Worm (Caenorhabditis elegans) whole organism, late embryonic: Measurements from ENCODE around the gene R09A1.3.

Experiments
- C08G9.2 ChIP-seq: sonication (generic microtip); optimal IDR thresholded peaks from 2 replicates; lab custom pipeline; 2016; ENCODE audit warnings: mild to moderate bottlenecking, missing genetic modification characterization, moderate library complexity, missing compliant biosample characterization
- C38D4.7 ChIP-seq: fragments of 200-800 bp; sonication (Bioruptor generic); optimal IDR thresholded peaks from 2 replicates; lab custom pipeline; 2018; ENCODE audit warnings: mild to moderate bottlenecking, missing genetic modification characterization, moderate library complexity, missing compliant biosample characterization
- F13H6.1 ChIP-seq: sonication (generic microtip); optimal IDR thresholded peaks from 2 replicates; lab custom pipeline; 2016; ENCODE audit warnings: missing genetic modification characterization, missing compliant biosample characterization
- K02D7.2 ChIP-seq: sonication (generic microtip); optimal IDR thresholded peaks from 2 replicates; lab custom pipeline; 2017; ENCODE audit warnings: mild to moderate bottlenecking, missing genetic modification characterization, missing compliant biosample characterization
- K09A11.1 ChIP-seq: sonication (generic microtip); optimal IDR thresholded peaks from 2 replicates; lab custom pipeline; 2017; ENCODE audit warnings: antibody characterized with exemption, mild to moderate bottlenecking, missing genetic modification characterization, missing compliant biosample characterization; ENCODE audit not compliant: insufficient read depth
- ama-1 ChIP-seq: fragments of 150-350 bp; optimal IDR thresholded peaks from 2 replicates; lab custom pipeline; 2014
- ceh-19 ChIP-seq: fragments of 200-800 bp; sonication (Bioruptor generic); optimal IDR thresholded peaks from 2 replicates; lab custom pipeline; 2018; ENCODE audit warnings: mild to moderate bottlenecking, missing genetic modification characterization, missing compliant biosample characterization
- ceh-2 ChIP-seq: sonication (generic microtip); optimal IDR thresholded peaks from 2 replicates; lab custom pipeline; 2016; ENCODE audit warnings: missing genotype, missing genetic modification characterization, missing compliant biosample characterization
- ceh-30 ChIP-seq: fragments of 150-350 bp; optimal IDR thresholded peaks from 2 replicates; lab custom pipeline; 2014; ENCODE audit warnings: missing biosample characterization, missing genetic modification characterization
- ceh-31 ChIP-seq: sonication (generic microtip); optimal IDR thresholded peaks from 2 replicates; lab custom pipeline; 2016; ENCODE audit warnings: missing genetic modification characterization, missing compliant biosample characterization
- ceh-48 ChIP-seq: sonication (generic microtip); optimal IDR thresholded peaks from 2 replicates; lab custom pipeline; 2016; ENCODE audit warnings: missing genetic modification characterization, inconsistent platforms, missing compliant biosample characterization
- ceh-6 ChIP-seq: fragments of 200-800 bp; sonication (Bioruptor generic); optimal IDR thresholded peaks from 2 replicates; lab custom pipeline; 2018; ENCODE audit warnings: mild to moderate bottlenecking, missing genetic modification characterization, missing compliant biosample characterization
- ceh-9 ChIP-seq: sonication (generic microtip); optimal IDR thresholded peaks from 2 replicates; lab custom pipeline; 2016; ENCODE audit warnings: mild to moderate bottlenecking, missing genetic modification characterization, inconsistent platforms, missing compliant biosample characterization
- dve-1 ChIP-seq: sonication (generic microtip); optimal IDR thresholded peaks from 2 replicates; lab custom pipeline; 2017; ENCODE audit warnings: antibody characterized with exemption, mild to moderate bottlenecking, missing genetic modification characterization, missing compliant biosample characterization
- elt-2 ChIP-seq: sonication (generic microtip); optimal IDR thresholded peaks from 2 replicates; lab custom pipeline; 2016; ENCODE audit warnings: missing genetic modification reagents, missing genetic modification characterization, missing compliant biosample characterization
- elt-4 ChIP-seq: sonication (generic microtip); optimal IDR thresholded peaks from 2 replicates; lab custom pipeline; 2016; ENCODE audit warnings: missing genetic modification characterization, missing compliant biosample characterization
- ets-4 ChIP-seq: sonication (generic microtip); optimal IDR thresholded peaks from 2 replicates; lab custom pipeline; 2016; ENCODE audit warnings: missing genetic modification characterization, missing compliant biosample characterization
- fkh-10 ChIP-seq: fragments of 150-350 bp; optimal IDR thresholded peaks from 2 replicates; lab custom pipeline; 2014; ENCODE audit warnings: missing biosample characterization, missing genetic modification reagents, missing genetic modification characterization
- fkh-6 ChIP-seq: sonication (generic microtip); optimal IDR thresholded peaks from 2 replicates; lab custom pipeline; 2016; ENCODE audit warnings: missing genetic modification characterization, missing compliant biosample characterization
- hlh-30 ChIP-seq: sonication (generic microtip); optimal IDR thresholded peaks from 2 replicates; lab custom pipeline; 2017; ENCODE audit warnings: antibody characterized with exemption, missing genetic modification characterization, missing compliant biosample characterization; ENCODE audit not compliant: insufficient read depth
- hlh-6 ChIP-seq: sonication (generic microtip); optimal IDR thresholded peaks from 2 replicates; lab custom pipeline; 2016; ENCODE audit warnings: missing genotype, missing genetic modification characterization, missing compliant biosample characterization
- hlh-8 ChIP-seq: sonication (generic microtip); optimal IDR thresholded peaks from 2 replicates; lab custom pipeline; 2016; ENCODE audit warnings: missing genotype, missing genetic modification characterization, missing compliant biosample characterization
- lin-11 ChIP-seq: fragments of 200-800 bp; sonication (Bioruptor generic); optimal IDR thresholded peaks from 2 replicates; lab custom pipeline; 2018; ENCODE audit warnings: mild to moderate bottlenecking, missing genetic modification characterization, missing compliant biosample characterization
- madf-2 ChIP-seq: sonication (generic microtip); optimal IDR thresholded peaks from 2 replicates; lab custom pipeline; 2017; ENCODE audit warnings: missing genetic modification characterization, missing compliant biosample characterization
- mec-3 ChIP-seq: sonication (generic microtip); optimal IDR thresholded peaks from 2 replicates; lab custom pipeline; 2016; ENCODE audit warnings: borderline replicate concordance, missing genetic modification characterization, missing compliant biosample characterization
- nfya-1 ChIP-seq: sonication (generic microtip); optimal IDR thresholded peaks from 2 replicates; lab custom pipeline; 2017; ENCODE audit warnings: missing genetic modification characterization, mild to moderate bottlenecking, missing compliant biosample characterization, antibody characterized with exemption, moderate library complexity
- pat-9 ChIP-seq: fragments of 200-800 bp; sonication (Bioruptor generic); optimal IDR thresholded peaks from 2 replicates; lab custom pipeline; 2018; ENCODE audit warnings: mild to moderate bottlenecking, missing genetic modification characterization, moderate library complexity, missing compliant biosample characterization
- pha-2 ChIP-seq: sonication (generic microtip); optimal IDR thresholded peaks from 2 replicates; lab custom pipeline; 2017; ENCODE audit warnings: mild to moderate bottlenecking, missing genetic modification characterization, missing compliant biosample characterization
- pqm-1 ChIP-seq: sonication (generic microtip); optimal IDR thresholded peaks from 2 replicates; lab custom pipeline; 2016; ENCODE audit warnings: missing genetic modification characterization, missing compliant biosample characterization
- rnt-1 ChIP-seq: sonication (generic microtip); optimal IDR thresholded peaks from 2 replicates; lab custom pipeline; 2016; ENCODE audit warnings: missing genetic modification characterization, missing compliant biosample characterization
- sdc-2 ChIP-seq: sonication (generic microtip); optimal IDR thresholded peaks from 2 replicates; lab custom pipeline; 2016; ENCODE audit warnings: missing genotype, missing genetic modification characterization, missing compliant biosample characterization
- sox-2 ChIP-seq: fragments of 200-800 bp; sonication (Bioruptor generic); IDR thresholded peaks from 2 replicates; pipeline ENCODE4 v1.3.6; 2022; ENCODE audit warnings: missing genetic modification reagents, missing genetic modification characterization, missing compliant biosample characterization
- syd-9 ChIP-seq: sonication (generic microtip); optimal IDR thresholded peaks from 2 replicates; lab custom pipeline; 2016; ENCODE audit warnings: mild to moderate bottlenecking, missing genetic modification characterization, moderate library complexity, missing compliant biosample characterization
- tbx-2 ChIP-seq: sonication (generic microtip); optimal IDR thresholded peaks from 2 replicates; lab custom pipeline; 2016; ENCODE audit warnings: missing genetic modification characterization, missing compliant biosample characterization
- tbx-7 ChIP-seq: sonication (generic microtip); optimal IDR thresholded peaks from 2 replicates; lab custom pipeline; 2016; ENCODE audit warnings: missing genotype, missing genetic modification characterization, missing compliant biosample characterization
- ttx-3 ChIP-seq: sonication (generic microtip); optimal IDR thresholded peaks from 2 replicates; lab custom pipeline; 2016; ENCODE audit warnings: missing genetic modification reagents, missing genetic modification characterization, missing compliant biosample characterization
- unc-42 ChIP-seq: sonication (generic microtip); optimal IDR thresholded peaks from 2 replicates; lab custom pipeline; 2016; ENCODE audit warnings: missing genotype, missing genetic modification characterization, missing compliant biosample characterization
- unc-55 ChIP-seq: sonication (generic microtip); optimal IDR thresholded peaks from 2 replicates; lab custom pipeline; 2017; ENCODE audit warnings: missing biosample characterization, missing genetic modification reagents, missing genetic modification characterization
- unc-86 ChIP-seq: sonication (generic microtip); optimal IDR thresholded peaks from 2 replicates; lab custom pipeline; 2016; ENCODE audit warnings: missing genetic modification characterization, missing compliant biosample characterization
- ztf-16 ChIP-seq: sonication (generic microtip); optimal IDR thresholded peaks from 2 replicates; lab custom pipeline; 2017; ENCODE audit warnings: missing genetic modification characterization, missing compliant biosample characterization

R09A1.3 gene

DNA sequence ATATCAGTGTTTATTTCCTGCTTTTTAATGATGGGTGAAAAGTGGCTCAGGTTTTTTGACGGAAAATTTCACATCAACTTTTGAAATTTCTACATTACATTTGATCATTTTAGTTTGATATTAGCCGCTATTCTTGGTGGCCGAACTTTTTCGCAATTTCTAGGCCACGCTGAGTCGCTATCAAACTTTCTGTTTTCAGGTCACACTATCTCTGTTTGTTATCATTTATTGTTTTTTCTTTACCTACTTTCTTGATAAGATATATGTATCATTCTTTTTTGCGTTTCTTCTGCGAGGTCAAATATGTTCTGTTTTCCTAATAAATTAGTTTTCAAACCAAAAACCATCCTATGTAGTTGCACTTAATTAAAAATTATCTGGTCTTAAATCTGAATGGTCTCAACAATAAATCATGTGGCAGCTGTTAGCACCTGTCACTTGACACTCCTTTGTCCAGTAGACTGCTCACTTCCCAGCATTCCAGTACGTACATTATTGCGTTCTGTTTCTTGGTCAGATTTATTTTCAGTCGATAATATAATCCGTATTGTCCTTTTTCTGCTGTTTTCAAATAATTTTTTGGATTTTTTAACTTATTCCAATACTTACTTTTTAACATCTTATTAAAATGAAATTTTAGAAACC is 33.5 kb upstream of the R09A1.3 start:
- TF ChIP-seq hlh-30 (tag; lab: Kevin White, UChicago) (peak; percentile 4), unc-55 (GFP tag; lab: Kevin White, UChicago) (peak; percentile 96), elt-2 (tag; lab: Kevin White, UChicago) (peak; percentile 91), sdc-2 (tag; lab: Kevin White, UChicago) (no peak)

DNA sequence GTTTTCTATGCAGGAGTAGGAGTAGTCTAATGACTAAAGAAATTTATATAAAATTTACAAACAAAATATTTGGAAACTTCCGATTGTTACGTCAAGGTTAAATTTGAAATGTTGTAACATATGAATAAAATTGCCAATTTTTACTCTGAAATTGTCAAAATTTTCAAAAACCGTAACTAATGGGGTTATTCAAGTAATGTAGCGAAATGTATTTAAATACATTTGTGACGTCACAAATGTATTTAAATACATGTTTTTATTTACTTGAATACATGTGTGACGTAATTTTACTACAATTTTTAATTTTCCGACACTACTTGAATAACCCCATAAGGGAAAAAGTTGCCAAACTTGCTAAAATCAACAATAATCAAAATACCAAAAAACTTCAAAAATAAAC is 26.5 kb upstream of the R09A1.3 start:
- no peak for TF ChIP-seq fkh-10 (GFP tag; lab: Kevin White, UChicago)
- no peak for TF ChIP-seq C38D4.7 (GFP tag; lab: Kevin White, UChicago)
- TF ChIP-seq rnt-1, result no peak
- no peak for TF ChIP-seq ceh-48 (tag; lab: Kevin White, UChicago)
- TF ChIP-seq hlh-6 (tag; lab: Kevin White, UChicago), result no peak
- no peak for TF ChIP-seq sox-2 (GFP tag; lab: Robert Waterston, UW)
- no peak for TF ChIP-seq mec-3 (tag; lab: Kevin White, UChicago)
- TF ChIP-seq ceh-9 (tag; lab: Kevin White, UChicago), result no peak
- TF ChIP-seq unc-86 (tag; lab: Kevin White, UChicago), result no peak
- no peak for TF ChIP-seq hlh-8 (tag; lab: Kevin White, UChicago)
- no peak for TF ChIP-seq fkh-6 (tag; lab: Kevin White, UChicago)
- no peak for TF ChIP-seq K09A11.1 (tag; lab: Kevin White, UChicago)
- no peak for TF ChIP-seq unc-42 (tag; lab: Kevin White, UChicago)
- no peak for TF ChIP-seq pat-9 (tag; lab: Kevin White, UChicago)

DNA sequence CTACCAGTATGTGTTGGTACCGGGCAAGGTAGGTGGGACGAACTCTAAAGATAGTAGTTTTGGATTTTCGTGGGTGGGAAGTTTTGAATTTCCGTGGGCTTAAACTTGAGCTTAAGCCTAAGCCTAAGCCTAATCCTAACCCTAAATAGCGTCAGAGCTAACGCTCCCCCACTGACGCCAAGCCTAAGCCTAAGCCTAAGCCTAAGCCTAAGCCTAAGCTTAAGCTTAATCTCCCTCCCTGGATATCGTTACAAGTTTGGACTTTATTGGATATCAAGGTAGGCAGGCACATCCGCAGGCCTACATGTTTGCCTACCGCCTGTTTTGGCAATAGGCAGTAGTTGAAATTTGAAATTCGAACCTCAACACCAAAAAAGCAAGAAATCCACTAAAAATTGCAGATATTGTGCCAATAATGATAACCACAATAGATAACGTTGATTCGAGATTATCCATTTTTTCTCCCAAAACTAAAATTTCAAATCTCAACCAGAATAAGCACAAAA is 25.7 kb upstream of the R09A1.3 start, which contains the start of gene K10C9.4:
K10C9.4 (minus strand) TSS at position 456 of the 506 bp plus-strand sequence.
- peak; percentile 86 for TF ChIP-seq dve-1 (tag; lab: Kevin White, UChicago)
- no peak for TF ChIP-seq sdc-2 (tag; lab: Kevin White, UChicago)

- TF ChIP-seq ceh-2 (no peak), syd-9 (no peak), pha-2 (tag; lab: Kevin White, UChicago) (no peak), ets-4 (tag; lab: Kevin White, UChicago) (no peak), rnt-1 (no peak), K02D7.2 (tag; lab: Kevin White, UChicago) (no peak), C38D4.7 (GFP tag; lab: Kevin White, UChicago) (no peak), ztf-16 (no peak), tbx-7 (tag; lab: Kevin White, UChicago) (no peak), elt-4 (no peak), tbx-2 (tag; lab: Kevin White, UChicago) (no peak)
Observed at ce11 chrV:1051651-1052050, 24.8 kb upstream of the R09A1.3 start.

ce11 chrV:1049334-1049733 is 22.5 kb upstream of the R09A1.3 start:
- peak; percentile 30 for TF ChIP-seq unc-55 (GFP tag; lab: Kevin White, UChicago)
- TF ChIP-seq nfya-1 (tag; lab: Kevin White, UChicago), result peak; percentile 3
- TF ChIP-seq ceh-48 (tag; lab: Kevin White, UChicago), result peak; percentile 23
- no peak for TF ChIP-seq ama-1 (lab: Kevin White, UChicago)

DNA sequence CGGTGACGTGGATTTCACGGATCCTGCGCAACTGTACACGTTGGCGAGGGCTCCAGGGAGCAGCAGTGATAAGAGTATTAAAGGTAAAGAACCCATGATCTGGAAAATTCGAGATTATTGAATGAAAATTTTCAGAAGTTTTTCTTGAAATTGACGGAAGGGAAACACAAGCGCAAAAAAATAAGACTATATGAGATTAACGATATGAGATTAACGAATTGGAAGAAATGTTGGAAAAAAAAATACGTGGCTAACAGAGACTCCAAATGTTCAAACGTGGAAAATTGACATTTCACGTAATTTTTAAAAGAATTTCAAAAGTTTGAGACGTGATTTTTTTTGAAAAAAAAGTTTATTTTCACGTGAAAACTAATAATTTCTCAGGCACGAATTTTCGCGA is 21.6 kb upstream of the R09A1.3 start, which contains the start of gene nra-4:
nra-4 (minus strand) TSS at position 101 of the 400 bp plus-strand sequence.
- no peak for TF ChIP-seq ttx-3 (tag; lab: Kevin White, UChicago)
- TF ChIP-seq ceh-31 (tag; lab: Kevin White, UChicago), result no peak
- no peak for TF ChIP-seq elt-4
- no peak for TF ChIP-seq lin-11 (tag; lab: Kevin White, UChicago)
- no peak for TF ChIP-seq C08G9.2 (tag; lab: Kevin White, UChicago)
- no peak for TF ChIP-seq K09A11.1 (tag; lab: Kevin White, UChicago)
- TF ChIP-seq ceh-19 (GFP tag; lab: Kevin White, UChicago), result no peak
- TF ChIP-seq unc-42 (tag; lab: Kevin White, UChicago), result no peak
- TF ChIP-seq ceh-2, result no peak
- no peak for TF ChIP-seq ceh-6 (GFP tag; lab: Kevin White, UChicago)
- TF ChIP-seq F13H6.1 (tag; lab: Kevin White, UChicago), result no peak
- no peak for TF ChIP-seq ama-1 (lab: Kevin White, UChicago)
- TF ChIP-seq madf-2, result no peak
- TF ChIP-seq ceh-30 (tag; lab: Kevin White, UChicago), result no peak
- TF ChIP-seq pqm-1 (tag; lab: Kevin White, UChicago), result no peak
- no peak for TF ChIP-seq ets-4 (tag; lab: Kevin White, UChicago)
- no peak for TF ChIP-seq sox-2 (GFP tag; lab: Robert Waterston, UW)
- no peak for TF ChIP-seq hlh-8 (tag; lab: Kevin White, UChicago)
- no peak for TF ChIP-seq mec-3 (tag; lab: Kevin White, UChicago)
